Worm (Caenorhabditis elegans) whole organism, dauer: ENCODE data around the gene F59A6.13.

Source experiments
- unc-62 ChIP-seq: sonication (generic microtip); optimal IDR thresholded peaks from 2 replicates; lab custom pipeline; 2017; ENCODE audit warnings: missing biosample characterization, missing genetic modification reagents, missing genetic modification characterization

Gene F59A6.13

DNA sequence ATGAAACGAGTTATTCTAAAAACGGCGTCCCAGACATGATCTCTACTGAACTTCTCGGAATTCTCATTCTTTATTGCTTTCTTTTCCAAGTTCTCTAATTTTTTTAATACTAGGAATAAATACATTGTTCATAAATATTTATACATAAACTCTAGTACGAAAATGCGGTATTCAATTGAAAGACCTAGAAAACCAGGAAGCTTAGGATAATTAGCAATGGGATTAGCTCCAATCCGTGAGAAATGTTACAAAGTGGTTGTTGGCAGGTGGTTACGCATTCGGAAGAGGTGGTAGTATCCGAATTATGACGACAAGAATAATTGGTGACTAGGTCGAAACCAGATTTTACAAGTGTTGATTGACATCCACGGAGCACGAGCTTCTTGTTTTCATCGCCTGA, 44.4 kb downstream of the F59A6.13 start:
- no peak for TF ChIP-seq unc-62 (GFP tag; lab: Kevin White, UChicago)

DNA sequence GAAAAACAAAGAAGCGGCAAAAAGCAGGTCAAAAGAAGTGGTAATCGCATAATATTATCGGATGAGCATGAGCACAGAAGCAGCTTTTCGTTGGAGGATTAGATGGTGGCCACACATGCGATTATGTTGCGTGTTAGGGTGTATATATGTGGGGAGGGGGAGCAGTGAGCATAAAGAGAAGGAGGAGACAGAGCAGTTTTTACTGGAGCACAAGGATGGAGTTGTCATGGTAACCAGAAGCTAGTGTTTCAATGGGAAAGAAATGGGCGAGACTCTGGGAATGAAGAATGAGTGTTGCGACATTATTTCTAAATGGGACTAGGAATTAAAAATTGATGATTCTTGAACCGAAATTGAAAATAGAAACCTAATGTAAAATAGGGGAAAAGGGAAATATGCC, 45.3 kb downstream of the F59A6.13 start, which contains the start of gene C27A2.8:
C27A2.8 (minus strand) TSS at position 117 of the 400 bp plus-strand sequence.
- TF ChIP-seq unc-62 (GFP tag; lab: Kevin White, UChicago), result no peak

DNA sequence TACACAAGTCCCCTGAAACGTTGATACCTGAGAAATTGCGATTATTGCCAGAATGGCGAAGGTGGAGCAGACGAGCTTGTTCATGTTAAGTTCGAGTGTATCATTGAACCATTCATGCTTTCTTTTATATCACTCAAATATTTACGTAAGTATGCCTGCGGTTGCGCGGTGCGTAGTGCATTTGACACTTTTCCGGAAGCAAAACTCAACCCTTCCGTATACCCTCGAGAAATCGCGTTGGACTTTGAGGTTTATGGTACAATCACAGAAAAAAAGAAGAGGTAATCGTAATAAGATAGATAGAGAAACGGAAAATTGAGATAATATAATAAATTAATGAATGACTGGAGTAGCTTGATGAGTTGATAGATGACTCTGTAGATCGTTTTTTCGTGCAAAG, 46.9 kb downstream of the F59A6.13 start, which contains the start of gene idpb-2:
idpb-2 (minus strand) TSS at position 101 of the 400 bp plus-strand sequence.
- no peak for TF ChIP-seq unc-62 (GFP tag; lab: Kevin White, UChicago)

DNA sequence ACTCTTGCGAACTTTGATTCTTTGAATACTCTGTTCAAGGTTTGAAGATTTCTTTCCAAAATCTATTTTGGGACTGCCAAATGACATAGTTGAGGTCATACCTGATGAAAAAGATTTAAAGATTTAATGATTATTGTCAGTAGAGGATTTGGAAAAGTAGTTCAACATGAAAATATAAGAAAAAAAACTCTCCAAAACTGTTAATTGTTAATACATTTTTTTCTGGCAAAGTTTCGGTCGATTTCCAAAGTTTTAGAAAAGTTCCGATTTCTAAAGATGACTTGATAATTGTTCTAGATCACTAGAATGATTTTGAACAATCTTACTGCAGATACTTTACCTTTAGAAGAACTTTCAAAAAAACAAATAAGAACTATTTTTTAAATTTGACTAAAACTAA, 48.7 kb downstream of the F59A6.13 start, which contains the start of gene C27A2.7:
C27A2.7 (minus strand) TSS at position 101 of the 400 bp plus-strand sequence.
- no peak for TF ChIP-seq unc-62 (GFP tag; lab: Kevin White, UChicago)
